Worm (Caenorhabditis elegans) whole organism, L3 larva: ENCODE data around the gene fbxa-80.

ENCODE experiments used
- nhr-76 ChIP-seq: fragments of 150-350 bp; sonication (generic microtip); optimal IDR thresholded peaks from 5 replicates; lab custom pipeline; 2014; ENCODE audit warnings: missing biosample characterization, missing genetic modification characterization
- snpc-4 ChIP-seq: fragments of 150-350 bp; optimal IDR thresholded peaks from 2 replicates; lab custom pipeline; 2014; ENCODE audit warnings: missing biosample characterization, missing genetic modification characterization

ce11 chrIII:1347003-1347402 is 32.0 kb upstream of the fbxa-80 start:
- no peak for TF ChIP-seq snpc-4
- TF ChIP-seq nhr-76 (tag; lab: Kevin White, UChicago) = no peak
